Worm (Caenorhabditis elegans): ENCODE measurements around the gene F54D5.5.

The F54D5.5 gene

ce11 chrII:11612034-11612723 is 45.4 kb upstream of the F54D5.5 start, which contains the start of gene F07A11.5:
F07A11.5 (plus strand) TSS chrII:11612300.
- TF ChIP-seq nhr-12 (tag; optimal IDR thresholded peaks at IDR 0.05) (no peak), lin-13 (tag; optimal IDR thresholded peaks at IDR 0.05) (no peak), ceh-39 (tag; optimal IDR thresholded peaks at IDR 0.05) (no peak), mep-1 (tag; optimal IDR thresholded peaks at IDR 0.05) (no peak), ham-2 (GFP tag; optimal IDR thresholded peaks at IDR 0.05) (no peak), sem-2 (GFP tag; optimal IDR thresholded peaks at IDR 0.05) (no peak), nhr-76 (tag; optimal IDR thresholded peaks at IDR 0.05) (no peak), ceh-43 (GFP tag; optimal IDR thresholded peaks at IDR 0.05) (no peak), nhr-28 (tag; optimal IDR thresholded peaks at IDR 0.05) (no peak), snpc-4 (tag; optimal IDR thresholded peaks at IDR 0.05) (no peak), tbx-8 (GFP tag; optimal IDR thresholded peaks at IDR 0.05) (no peak), lsy-2 (tag; optimal IDR thresholded peaks at IDR 0.05) (no peak), unc-39 (tag; optimal IDR thresholded peaks at IDR 0.05) (no peak)

DNA sequence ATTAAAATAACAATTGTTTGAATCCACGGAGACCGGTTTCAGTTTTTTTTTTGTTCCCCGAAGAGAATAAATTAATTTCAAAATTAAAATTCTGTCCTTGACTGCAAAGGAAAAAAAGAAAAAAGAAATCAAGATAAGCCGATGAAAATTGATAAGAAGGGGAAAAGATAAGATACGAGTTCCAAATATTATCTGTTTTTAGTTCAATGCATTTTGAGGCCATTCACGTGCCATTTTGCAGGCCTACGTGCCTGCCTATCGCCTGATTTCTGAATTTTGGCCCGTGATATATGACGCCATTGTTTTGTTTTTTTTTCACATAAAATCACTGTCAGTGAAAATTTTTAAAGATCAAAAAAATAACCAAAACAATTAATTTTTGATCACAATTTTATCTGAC is 44.6 kb upstream of the F54D5.5 start:
- TF ChIP-seq unc-39 (tag; optimal IDR thresholded peaks at IDR 0.05) (no peak), mls-2 (tag; optimal IDR thresholded peaks at IDR 0.05) (no peak), ceh-43 (GFP tag; optimal IDR thresholded peaks at IDR 0.05) (no peak), lin-32 (GFP tag; optimal IDR thresholded peaks at IDR 0.05) (no peak), nhr-12 (tag; optimal IDR thresholded peaks at IDR 0.05) (no peak), M03D4.4 (tag; optimal IDR thresholded peaks at IDR 0.05) (no peak), elt-3 (tag; optimal IDR thresholded peaks at IDR 0.05) (peak; percentile 26), nhr-2 (tag; optimal IDR thresholded peaks at IDR 0.05) (no peak), drap-1 (GFP tag; optimal IDR thresholded peaks at IDR 0.05) (no peak), nhr-28 (tag; optimal IDR thresholded peaks at IDR 0.05) (no peak), nhr-237 (tag; optimal IDR thresholded peaks at IDR 0.05) (no peak), hlh-1 (tag; optimal IDR thresholded peaks at IDR 0.05) (no peak), elt-1 (tag; optimal IDR thresholded peaks at IDR 0.05; ENCODE audit: borderline replicate concordance, insufficient read depth) (peak; percentile 67), zip-8 (tag; optimal IDR thresholded peaks at IDR 0.05) (no peak), mep-1 (tag; optimal IDR thresholded peaks at IDR 0.05) (no peak), mab-5 (tag; optimal IDR thresholded peaks at IDR 0.05) (no peak)

ce11 chrII:11604613-11605012 is 37.8 kb upstream of the F54D5.5 start:
- TF ChIP-seq M03D4.4 (tag; optimal IDR thresholded peaks at IDR 0.05) (no peak), mep-1 (tag; optimal IDR thresholded peaks at IDR 0.05) (no peak), unc-120 (tag; optimal IDR thresholded peaks at IDR 0.05; ENCODE audit: poor library complexity, severe bottlenecking) (no peak), sptf-1 (tag; optimal IDR thresholded peaks at IDR 0.05) (no peak), ceh-83 (GFP tag; optimal IDR thresholded peaks at IDR 0.05) (no peak), lsy-2 (tag; optimal IDR thresholded peaks at IDR 0.05) (no peak), sem-2 (GFP tag; optimal IDR thresholded peaks at IDR 0.05) (no peak), elt-3 (tag; optimal IDR thresholded peaks at IDR 0.05) (no peak), lin-32 (GFP tag; optimal IDR thresholded peaks at IDR 0.05) (no peak), pha-4 (tag; optimal IDR thresholded peaks at IDR 0.05) (no peak), ces-1 (GFP tag; optimal IDR thresholded peaks at IDR 0.05) (no peak), cnd-1 (tag; optimal IDR thresholded peaks at IDR 0.05) (no peak), mab-5 (tag; optimal IDR thresholded peaks at IDR 0.05) (no peak), nhr-12 (tag; optimal IDR thresholded peaks at IDR 0.05) (no peak), nhr-28 (tag; optimal IDR thresholded peaks at IDR 0.05) (no peak), bed-3 (GFP tag; optimal IDR thresholded peaks at IDR 0.05) (no peak), nhr-237 (tag; optimal IDR thresholded peaks at IDR 0.05) (no peak), snpc-4 (tag; optimal IDR thresholded peaks at IDR 0.05) (no peak)

- TF ChIP-seq lin-32 (GFP tag; optimal IDR thresholded peaks at IDR 0.05) (no peak), unc-62 (GFP tag; optimal IDR thresholded peaks at IDR 0.05) (peak; percentile 4), unc-120 (tag; optimal IDR thresholded peaks at IDR 0.05; ENCODE audit: poor library complexity, severe bottlenecking) (peak; percentile 37), snpc-4 (tag; optimal IDR thresholded peaks at IDR 0.05) (no peak)
Observed at ce11 chrII:11602387-11602960, 35.7 kb upstream of the F54D5.5 start.
